Fruit fly (Drosophila melanogaster) whole organism, embryonic: Measurements from ENCODE around the gene CG7304.

Source experiments
- BtbVII ChIP-seq: fragments of 200-800 bp; sonication (Bioruptor generic); optimal IDR thresholded peaks from 3 replicates; lab custom pipeline; 2017; ENCODE audit warnings: missing biosample characterization, mild to moderate bottlenecking, missing genetic modification characterization
- CG11696 ChIP-seq: fragments of 200-800 bp; sonication (Bioruptor generic); IDR thresholded peaks from 2 replicates; pipeline ENCODE4 v1.3.6; 2022; ENCODE audit warnings: missing biosample characterization, missing genetic modification characterization
- CG12104 ChIP-seq: fragments of 200-800 bp; sonication (Bioruptor generic); optimal IDR thresholded peaks from 3 replicates; lab custom pipeline; 2016; ENCODE audit warnings: missing biosample characterization, missing genetic modification characterization
- CG12155 ChIP-seq: fragments of 200-800 bp; sonication (Bioruptor generic); optimal IDR thresholded peaks from 3 replicates; lab custom pipeline; 2016; ENCODE audit warnings: missing biosample characterization, missing genetic modification characterization
- CG15269 ChIP-seq: fragments of 200-800 bp; sonication (Bioruptor generic); optimal IDR thresholded peaks from 2 replicates; lab custom pipeline; 2018; ENCODE audit warnings: missing biosample characterization, mild to moderate bottlenecking, missing genetic modification characterization, moderate library complexity
- CG15514 ChIP-seq: fragments of 200-800 bp; sonication (Bioruptor generic); optimal IDR thresholded peaks from 3 replicates; lab custom pipeline; 2017; ENCODE audit warnings: missing biosample characterization, missing genetic modification characterization, mild to moderate bottlenecking, moderate library complexity, missing genetic modification reagents
- CG15696 ChIP-seq: fragments of 200-800 bp; sonication (Bioruptor generic); optimal IDR thresholded peaks from 2 replicates; lab custom pipeline; 2019; ENCODE audit warnings: missing biosample characterization, mild to moderate bottlenecking, missing genetic modification characterization, moderate library complexity
- CG17612 ChIP-seq: fragments of 200-800 bp; sonication (Bioruptor generic); IDR thresholded peaks from 2 replicates; pipeline ENCODE4 v1.3.6; 2022; ENCODE audit warnings: missing biosample characterization, missing genetic modification characterization
- CG2202 ChIP-seq: fragments of 200-800 bp; sonication (Bioruptor generic); optimal IDR thresholded peaks from 2 replicates; lab custom pipeline; 2018; ENCODE audit warnings: missing biosample characterization, mild to moderate bottlenecking, missing genetic modification characterization
- CG3065 ChIP-seq: fragments of 200-800 bp; sonication (Bioruptor generic); optimal IDR thresholded peaks from 2 replicates; lab custom pipeline; 2016; ENCODE audit warnings: missing biosample characterization, missing genetic modification characterization
- CG3163 ChIP-seq: fragments of 200-800 bp; sonication (Bioruptor generic); optimal IDR thresholded peaks from 3 replicates; lab custom pipeline; 2016; ENCODE audit warnings: missing biosample characterization, missing genetic modification characterization
- CG32772 ChIP-seq: fragments of 200-800 bp; sonication (Bioruptor generic); IDR thresholded peaks from 2 replicates; pipeline ENCODE4 v1.3.6; 2022; ENCODE audit warnings: missing biosample characterization, missing genetic modification characterization
- CG3281 ChIP-seq: fragments of 200-800 bp; sonication (Bioruptor generic); optimal IDR thresholded peaks from 3 replicates; lab custom pipeline; 2017; ENCODE audit warnings: missing biosample characterization, mild to moderate bottlenecking, missing genetic modification characterization
- CG4282 ChIP-seq: fragments of 200-800 bp; sonication (Bioruptor generic); optimal IDR thresholded peaks from 2 replicates; lab custom pipeline; 2016; ENCODE audit warnings: missing biosample characterization, missing genetic modification characterization
- CG43689 ChIP-seq: fragments of 200-800 bp; sonication (Bioruptor generic); IDR thresholded peaks from 2 replicates; pipeline ENCODE4 v1.3.6; 2022; ENCODE audit warnings: missing biosample characterization, missing genetic modification characterization
- CG4707 ChIP-seq: fragments of 200-800 bp; sonication (Bioruptor generic); optimal IDR thresholded peaks from 2 replicates; lab custom pipeline; 2018; ENCODE audit warnings: missing biosample characterization, mild to moderate bottlenecking, missing genetic modification characterization, moderate library complexity
- CG6272 ChIP-seq: fragments of 200-800 bp; sonication (Bioruptor generic); IDR thresholded peaks from 2 replicates; pipeline ENCODE4 v1.3.6; 2022; ENCODE audit warnings: missing biosample characterization, missing genetic modification characterization
- CG7357 ChIP-seq: fragments of 200-800 bp; sonication (Bioruptor generic); IDR thresholded peaks from 3 replicates; pipeline ENCODE4 v1.3.6; 2022; ENCODE audit warnings: missing biosample characterization, missing genetic modification characterization
- CG7556 ChIP-seq: fragments of 200-800 bp; sonication (Bioruptor generic); optimal IDR thresholded peaks from 2 replicates; lab custom pipeline; 2017; ENCODE audit warnings: missing biosample characterization, mild to moderate bottlenecking, missing genetic modification characterization
- CG8290 ChIP-seq, 3 experiments: fragments of 200-800 bp; sonication (Bioruptor generic); optimal IDR thresholded peaks; 2 replicates each; lab custom pipeline; 2016 to 2019; ENCODE audit warnings: missing biosample characterization in 3 of 3, missing genetic modification characterization in 3 of 3, mild to moderate bottlenecking in 2 of 3, moderate library complexity in 1 of 3
- CG8388 ChIP-seq: fragments of 200-800 bp; sonication (Bioruptor generic); optimal IDR thresholded peaks from 2 replicates; lab custom pipeline; 2019; ENCODE audit warnings: missing biosample characterization, mild to moderate bottlenecking, missing genetic modification characterization, moderate library complexity
- CG9727 ChIP-seq: fragments of 200-800 bp; sonication (Bioruptor generic); optimal IDR thresholded peaks from 3 replicates; lab custom pipeline; 2017; ENCODE audit warnings: missing biosample characterization, mild to moderate bottlenecking, missing genetic modification characterization
- CG9797 ChIP-seq: fragments of 200-800 bp; sonication (Bioruptor generic); optimal IDR thresholded peaks from 3 replicates; lab custom pipeline; 2018; ENCODE audit warnings: missing biosample characterization, mild to moderate bottlenecking, missing genetic modification characterization
- CG9817 ChIP-seq: fragments of 200-800 bp; sonication (Bioruptor generic); optimal IDR thresholded peaks from 2 replicates; lab custom pipeline; 2018; ENCODE audit warnings: missing biosample characterization, mild to moderate bottlenecking, missing genetic modification characterization, moderate library complexity
- Deaf1 ChIP-seq: fragments of 200-800 bp; optimal IDR thresholded peaks from 3 replicates; lab custom pipeline; 2019; ENCODE audit warnings: missing biosample characterization, mild to moderate bottlenecking, missing genetic modification characterization, moderate library complexity
- Dek ChIP-seq: fragments of 200-800 bp; sonication (Bioruptor generic); optimal IDR thresholded peaks from 3 replicates; lab custom pipeline; 2019; ENCODE audit warnings: missing biosample characterization, mild to moderate bottlenecking, missing genetic modification characterization, moderate library complexity
- HLH3B ChIP-seq: fragments of 200-800 bp; sonication (Bioruptor generic); IDR thresholded peaks from 2 replicates; pipeline ENCODE4 v1.3.6; 2022; ENCODE audit warnings: missing biosample characterization, missing genetic modification characterization
- NC2β ChIP-seq: fragments of 200-800 bp; sonication (Bioruptor generic); optimal IDR thresholded peaks from 2 replicates; lab custom pipeline; 2016; ENCODE audit warnings: missing biosample characterization, missing genetic modification characterization
- Oaz ChIP-seq: fragments of 200-800 bp; sonication (Bioruptor generic); IDR thresholded peaks from 2 replicates; pipeline ENCODE4 v1.3.6; 2022; ENCODE audit warnings: missing biosample characterization, missing genetic modification characterization
- Sox100B ChIP-seq: fragments of 200-800 bp; sonication (Bioruptor generic); optimal IDR thresholded peaks from 3 replicates; lab custom pipeline; 2018; ENCODE audit warnings: missing biosample characterization, mild to moderate bottlenecking, missing genetic modification characterization
- bsh ChIP-seq, 2 experiments: fragments of 200-800 bp; sonication (Bioruptor generic); optimal IDR thresholded peaks; 2 replicates each; lab custom pipeline; 2017 to 2018; ENCODE audit warnings: mild to moderate bottlenecking in 2 of 2, missing biosample characterization in 2 of 2, missing genetic modification characterization in 2 of 2, moderate library complexity in 1 of 2
- btn ChIP-seq: fragments of 200-800 bp; sonication (Bioruptor generic); optimal IDR thresholded peaks from 2 replicates; lab custom pipeline; 2016; ENCODE audit warnings: missing biosample characterization, missing genetic modification characterization
- fru ChIP-seq: fragments of >200 bp; optimal IDR thresholded peaks from 2 replicates; lab custom pipeline; 2017
- gem ChIP-seq: fragments of 200-800 bp; sonication (Bioruptor generic); optimal IDR thresholded peaks from 2 replicates; lab custom pipeline; 2019; ENCODE audit warnings: missing biosample characterization, mild to moderate bottlenecking, missing genetic modification characterization, moderate library complexity
- hkb ChIP-seq, 2 experiments: fragments of 200-800 bp in 1 of 2; fragments of >200 bp in 1 of 2; sonication (Bioruptor generic) in 1 of 2; IDR thresholded peaks in 1 of 2; optimal IDR thresholded peaks in 1 of 2; 2 replicates each; pipeline versions ENCODE4 v1.3.6 to Lab custom; 2017 to 2022; ENCODE audit warnings: missing biosample characterization in 1 of 2, missing genetic modification characterization in 1 of 2
- inv ChIP-seq: fragments of 200-800 bp; sonication (Bioruptor generic); IDR thresholded peaks from 2 replicates; pipeline ENCODE4 v1.3.6; 2022; ENCODE audit warnings: missing biosample characterization, missing genetic modification characterization; ENCODE audit not compliant: partially characterized antibody
- jumu ChIP-seq: fragments of 200-800 bp; sonication (Bioruptor generic); optimal IDR thresholded peaks from 3 replicates; lab custom pipeline; 2016; ENCODE audit warnings: missing biosample characterization, missing genetic modification characterization
- lab ChIP-seq: fragments of 200-800 bp; sonication (Bioruptor generic); optimal IDR thresholded peaks from 3 replicates; lab custom pipeline; 2017; ENCODE audit warnings: missing biosample characterization, missing genetic modification characterization, mild to moderate bottlenecking, moderate library complexity, missing genetic modification reagents
- luna ChIP-seq: fragments of 200-800 bp; sonication (Bioruptor generic); optimal IDR thresholded peaks from 2 replicates; lab custom pipeline; 2016; ENCODE audit warnings: missing biosample characterization, missing genetic modification characterization
- pfk ChIP-seq: fragments of 200-800 bp; sonication (Bioruptor generic); optimal IDR thresholded peaks from 2 replicates; lab custom pipeline; 2018; ENCODE audit warnings: missing biosample characterization, mild to moderate bottlenecking, missing genetic modification characterization, moderate library complexity
- pita ChIP-seq: fragments of 200-800 bp; sonication (Bioruptor generic); optimal IDR thresholded peaks from 2 replicates; lab custom pipeline; 2017; ENCODE audit warnings: missing biosample characterization, mild to moderate bottlenecking, missing genetic modification characterization
- prd ChIP-seq, 3 experiments: fragments of >200 bp in 2 of 3; fragments of 200-800 bp in 1 of 3; sonication (Bioruptor generic) in 1 of 3; optimal IDR thresholded peaks in 2 of 3; IDR thresholded peaks in 1 of 3; 2 replicates in 2 of 3; 3 replicates in 1 of 3; pipeline versions ENCODE4 v1.3.6 to Lab custom; 2017 to 2022; ENCODE audit warnings: missing biosample characterization in 1 of 3, missing genetic modification characterization in 1 of 3
- pros ChIP-seq: fragments of 200-800 bp; sonication (Bioruptor generic); optimal IDR thresholded peaks from 3 replicates; lab custom pipeline; 2019; ENCODE audit warnings: missing biosample characterization, mild to moderate bottlenecking, missing genetic modification characterization, moderate library complexity
- schlank ChIP-seq: fragments of 200-800 bp; sonication (Bioruptor generic); optimal IDR thresholded peaks from 2 replicates; lab custom pipeline; 2018; ENCODE audit warnings: missing biosample characterization, mild to moderate bottlenecking, missing genetic modification characterization
- so ChIP-seq: fragments of 200-800 bp; sonication (Bioruptor generic); IDR thresholded peaks from 3 replicates; pipeline ENCODE4 v1.3.6; 2022; ENCODE audit warnings: missing biosample characterization, missing genetic modification characterization

Gene CG7304

dm6 chr3L:15689518-15689917, 10.0 kb downstream of the CG7304 start (continued):
- peak; percentile 47 for TF ChIP-seq lab (GFP tag; lab: Kevin White, UChicago)
- no peak for TF ChIP-seq CG4282 (GFP tag; lab: Kevin White, UChicago)
- TF ChIP-seq CG43689, result no peak
- no peak for TF ChIP-seq btn
- TF ChIP-seq fru (lab: Kevin White, UChicago), result no peak
- TF ChIP-seq CG3163 (GFP tag; lab: Kevin White, UChicago), result no peak
- TF ChIP-seq CG15514 (GFP tag; lab: Kevin White, UChicago), result peak; percentile 20
- no peak for TF ChIP-seq CG9727 (GFP tag; lab: Kevin White, UChicago)
- TF ChIP-seq CG8290 (GFP tag; optimal IDR thresholded peaks at IDR 0.05; lab: Kevin White, UChicago), result no peak
- peak in 1 of 2 experiments; percentile 46 for TF ChIP-seq CG8290 (tag; optimal IDR thresholded peaks at IDR 0.05; lab: Kevin White, UChicago)
- TF ChIP-seq CG3281 (GFP tag; lab: Kevin White, UChicago), result peak; percentile 43
- no peak for TF ChIP-seq CG3065

dm6 chr3L:15690711-15691591, 11.4 kb downstream of the CG7304 start:
- TF ChIP-seq BtbVII (GFP tag; lab: Kevin White, UChicago), result peak; percentile 60
- TF ChIP-seq NC2β (GFP tag; lab: Kevin White, UChicago), result no peak
- no peak for TF ChIP-seq CG9797
- TF ChIP-seq CG7556 (GFP tag; lab: Kevin White, UChicago), result peak; percentile 65
- peak; percentile 61 for TF ChIP-seq CG15696 (tag; lab: Kevin White, UChicago)
- no peak for TF ChIP-seq hkb (optimal IDR thresholded peaks at IDR 0.05; lab: Kevin White, UChicago)
- TF ChIP-seq hkb (GFP tag; IDR thresholded peaks at IDR 0.05; lab: Robert Waterston, UW), result peak; percentile 78
- TF ChIP-seq inv (GFP tag; lab: Robert Waterston, UW), result no peak
- TF ChIP-seq CG8290 (GFP tag; optimal IDR thresholded peaks at IDR 0.05; lab: Kevin White, UChicago), result no peak
- no peak for TF ChIP-seq CG8290 (tag; optimal IDR thresholded peaks at IDR 0.05; lab: Kevin White, UChicago)
- no peak for TF ChIP-seq schlank (tag; lab: Kevin White, UChicago)
- TF ChIP-seq bsh (GFP tag; optimal IDR thresholded peaks at IDR 0.05; lab: Kevin White, UChicago), result peak in 1 of 2 experiments; percentile 55
- TF ChIP-seq CG6272 (GFP tag; lab: Robert Waterston, UW), result no peak
- peak; percentile 11 for TF ChIP-seq CG12104 (GFP tag; lab: Kevin White, UChicago)
- no peak for TF ChIP-seq luna (GFP tag; lab: Kevin White, UChicago)
- TF ChIP-seq CG7357 (GFP tag; lab: Robert Waterston, UW), result no peak
- TF ChIP-seq CG15269 (tag; lab: Kevin White, UChicago), result peak; percentile 20
- TF ChIP-seq Oaz, result peak; percentile 53
- peak; percentile 26 for TF ChIP-seq Deaf1 (tag; lab: Kevin White, UChicago)
- no peak for TF ChIP-seq CG32772 (GFP tag; lab: Robert Waterston, UW)
- 0 out of 2 replicates have a peak, but pooled peaks have one; percentile 17 for TF ChIP-seq HLH3B (GFP tag; lab: Robert Waterston, UW)
- peak; percentile 59 for TF ChIP-seq CG8388
- no peak for TF ChIP-seq CG2202
- TF ChIP-seq CG15514 (GFP tag; lab: Kevin White, UChicago), result peak; percentile 11
- TF ChIP-seq pfk, result no peak
- no peak for TF ChIP-seq CG9817 (tag; lab: Kevin White, UChicago)
- TF ChIP-seq jumu, result no peak
- TF ChIP-seq so, result peak; percentile 28; the same call in 1 of the 3 replicates
- TF ChIP-seq CG17612 (GFP tag; lab: Robert Waterston, UW), result no peak
- no peak for TF ChIP-seq pita (GFP tag; lab: Kevin White, UChicago)
- no peak for TF ChIP-seq prd (optimal IDR thresholded peaks at IDR 0.05; lab: Kevin White, UChicago)
- TF ChIP-seq prd (GFP tag; IDR thresholded peaks at IDR 0.05; lab: Robert Waterston, UW), result no peak
- peak; percentile 14 for TF ChIP-seq pros (GFP tag; lab: Kevin White, UChicago)
- no peak for TF ChIP-seq CG12155
- peak; percentile 83 for TF ChIP-seq gem (tag; lab: Kevin White, UChicago)
- TF ChIP-seq Sox100B (GFP tag; lab: Kevin White, UChicago), result peak; percentile 66
- TF ChIP-seq CG11696 (GFP tag; lab: Robert Waterston, UW), result no peak
- no peak for TF ChIP-seq CG4707
- peak; percentile 3 for TF ChIP-seq Dek (tag; lab: Kevin White, UChicago)
